Fruit fly (Drosophila melanogaster): Measurements from ENCODE around the gene Nubp2.
A peak's percentile ranks its signal among the peaks of the same experiment; 100 is the strongest.

Nubp2 gene

dm6 chr3L:20520687-20521169 is 5.6 kb upstream of the Nubp2 start, which contains the start of the genes mTerf3 and CG5104 (continued):
- TF ChIP-seq CG8765 (GFP tag; IDR thresholded peaks at IDR 0.05) (no peak), prd (optimal IDR thresholded peaks at IDR 0.05) (no peak), prd (GFP tag; IDR thresholded peaks at IDR 0.05) (peak; percentile 33; the same call in 1 of the 3 replicates), D (optimal IDR thresholded peaks at IDR 0.05) (no peak), D (GFP tag; optimal IDR thresholded peaks at IDR 0.05) (no peak), Fer1 (GFP tag; optimal IDR thresholded peaks at IDR 0.05) (peak; percentile 17), CG12391 (tag; optimal IDR thresholded peaks at IDR 0.05) (peak; percentile 54), Usf (GFP tag; optimal IDR thresholded peaks at IDR 0.05) (no peak), CG18262 (tag; optimal IDR thresholded peaks at IDR 0.05) (peak; percentile 19), CG7556 (GFP tag; optimal IDR thresholded peaks at IDR 0.05) (no peak), CG1603 (tag; optimal IDR thresholded peaks at IDR 0.05) (peak; percentile 29), CG11504 (tag; optimal IDR thresholded peaks at IDR 0.05) (peak; percentile 61), dm (GFP tag; optimal IDR thresholded peaks at IDR 0.05) (peak; percentile 31), gce (GFP tag; IDR thresholded peaks at IDR 0.05) (no peak)

dm6 chr3L:20524409-20525010 is 1.9 kb upstream of the Nubp2 start:
- TF ChIP-seq Dek (tag; optimal IDR thresholded peaks at IDR 0.05) (no peak), CG9437 (GFP tag; optimal IDR thresholded peaks at IDR 0.05) (peak; percentile 77), sob (GFP tag; IDR thresholded peaks at IDR 0.05) (0 out of 2 replicates have a peak, but pooled peaks have one; percentile 15), sens (GFP tag) (no peak), Pdp1 (GFP tag; optimal IDR thresholded peaks at IDR 0.05) (peak in 1 of 2 experiments; percentile 45), Poxn (GFP tag; IDR thresholded peaks at IDR 0.05) (no peak), D19A (tag; optimal IDR thresholded peaks at IDR 0.05) (peak; percentile 12), CG11695 (GFP tag; IDR thresholded peaks at IDR 0.05) (0 out of 3 replicates have a peak, but pooled peaks have one; percentile 41), Med (GFP tag) (peak; percentile 39), D19B (GFP tag; optimal IDR thresholded peaks at IDR 0.05) (peak; percentile 12), chinmo (GFP tag; IDR thresholded peaks at IDR 0.05; ENCODE audit: partially characterized antibody) (0 out of 4 replicates have a peak, but pooled peaks have one; percentile 58), ftz-f1 (GFP tag; optimal IDR thresholded peaks at IDR 0.05) (peak; percentile 3), cwo (GFP tag; optimal IDR thresholded peaks at IDR 0.05) (peak; percentile 94)

dm6 chr3L:20525743-20526142 is 633 bp upstream of the Nubp2 start:
- TF ChIP-seq bbx (GFP tag; IDR thresholded peaks at IDR 0.05; ENCODE audit: partially characterized antibody) (peak; percentile 34; the same call in 1 of the 2 replicates), CG13287 (GFP tag; IDR thresholded peaks at IDR 0.05; ENCODE audit: partially characterized antibody) (peak; percentile 17; the same call in 1 of the 2 replicates), MESR4 (GFP tag; optimal IDR thresholded peaks at IDR 0.05) (peak; percentile 56), unc-4 (GFP tag; IDR thresholded peaks at IDR 0.05; ENCODE audit: partially characterized antibody) (peak; percentile 13; the same call in 1 of the 2 replicates), CG42726 (GFP tag; IDR thresholded peaks at IDR 0.05; ENCODE audit: partially characterized antibody) (0 out of 2 replicates have a peak, but pooled peaks have one; percentile 13), mld (GFP tag; IDR thresholded peaks at IDR 0.05; ENCODE audit: partially characterized antibody) (no peak), CG4360 (GFP tag; IDR thresholded peaks at IDR 0.05) (peak; percentile 54; the same call in 1 of the 2 replicates), bab2 (GFP tag; optimal IDR thresholded peaks at IDR 0.05) (no peak), Opbp (GFP tag; IDR thresholded peaks at IDR 0.05; ENCODE audit: partially characterized antibody) (0 out of 3 replicates have a peak, but pooled peaks have one; percentile 6), crol (GFP tag; IDR thresholded peaks at IDR 0.05) (peak; percentile 66), Scr (GFP tag; IDR thresholded peaks at IDR 0.05; ENCODE audit: partially characterized antibody) (peak; percentile 30; the same call in 1 of the 2 replicates), CG3838 (GFP tag; optimal IDR thresholded peaks at IDR 0.05) (no peak), CTCF (GFP tag; optimal IDR thresholded peaks at IDR 0.05) (no peak), Pdp1 (GFP tag; optimal IDR thresholded peaks at IDR 0.05) (peak in 1 of 2 experiments; percentile 99), Dfd (GFP tag; optimal IDR thresholded peaks at IDR 0.05) (no peak), sna (GFP tag; IDR thresholded peaks at IDR 0.05; ENCODE audit: partially characterized antibody) (0 out of 2 replicates have a peak, but pooled peaks have one; percentile 26), sens-2 (GFP tag; IDR thresholded peaks at IDR 0.05) (no peak), HLH4C (GFP tag; IDR thresholded peaks at IDR 0.05; ENCODE audit: partially characterized antibody) (0 out of 3 replicates have a peak, but pooled peaks have one; percentile 33), Dll (GFP tag; IDR thresholded peaks at IDR 0.05; ENCODE audit: partially characterized antibody) (0 out of 4 replicates have a peak, but pooled peaks have one; percentile 11), tna (GFP tag; IDR thresholded peaks at IDR 0.05; ENCODE audit: partially characterized antibody) (peak; percentile 42; the same call in 1 of the 2 replicates)

All from whole organism, embryonic.